Worm (Caenorhabditis elegans): Measurements from ENCODE around the gene srh-97.

DNA sequence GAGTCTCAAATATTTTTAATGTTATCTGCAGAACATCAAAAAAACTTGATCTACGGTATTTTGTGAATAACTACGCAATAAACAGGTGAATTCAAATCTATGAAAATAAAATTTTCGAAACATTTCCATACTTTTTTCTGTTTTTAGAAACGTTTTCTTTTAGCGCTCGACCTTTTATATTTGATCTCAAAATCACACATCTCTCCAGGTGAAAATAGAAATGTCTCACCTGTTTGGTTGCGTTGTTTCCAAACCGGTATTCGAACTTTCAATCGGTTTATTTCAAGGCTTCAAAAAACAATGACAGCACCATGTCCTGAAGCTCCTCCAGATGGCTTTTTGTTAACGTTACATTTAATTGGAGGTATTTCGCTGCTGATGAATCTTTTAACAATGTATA is 15.7 kb upstream of the srh-97 start, which contains the start of gene sri-9:
- TF ChIP-seq ama-1 (optimal IDR thresholded peaks at IDR 0.05) (no peak), ama-1 (GFP tag; optimal IDR thresholded peaks at IDR 0.05) (no peak), F23B12.7 (tag; optimal IDR thresholded peaks at IDR 0.05; ENCODE audit: insufficient read depth) (no peak), him-1 (tag; optimal IDR thresholded peaks at IDR 0.05) (no peak)
